Fruit fly (Drosophila melanogaster): Measurements from ENCODE around the gene Smn.

Gene Smn

dm6 chr3L:16566700-16567221, 14.6 kb downstream of the Smn start, which contains the start of gene UQCR-6.4L:
TSS of gene UQCR-6.4L (plus strand) at chr3L:16566750.
- TF ChIP-seq psq (optimal IDR thresholded peaks at IDR 0.05) (no peak), pan (optimal IDR thresholded peaks at IDR 0.05) (no peak), Dll (optimal IDR thresholded peaks at IDR 0.05) (no peak), CG8478 (optimal IDR thresholded peaks at IDR 0.05) (no peak), EcR (GFP tag; optimal IDR thresholded peaks at IDR 0.05) (no peak), usp (GFP tag; optimal IDR thresholded peaks at IDR 0.05) (no peak)

DNA sequence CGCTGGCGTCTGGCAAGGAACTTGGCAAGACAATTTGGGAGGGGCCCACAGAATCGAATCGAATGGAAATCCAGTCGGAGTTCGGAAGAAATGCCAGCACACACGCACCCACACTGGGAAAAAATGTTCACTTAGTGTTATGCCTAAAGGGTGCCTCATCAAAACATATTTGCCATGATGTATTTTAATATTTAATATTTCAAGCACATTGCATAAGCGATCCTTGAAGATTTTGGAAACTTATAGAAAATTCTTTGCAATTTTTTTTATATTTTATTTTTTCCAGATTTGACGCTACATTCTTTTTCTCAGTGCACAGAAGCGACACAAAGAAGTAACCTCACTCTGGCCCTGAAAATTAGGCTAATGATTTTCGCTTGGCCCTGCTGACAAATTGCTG, 15.3 kb downstream of the Smn start:
- TF ChIP-seq EcR (GFP tag; optimal IDR thresholded peaks at IDR 0.05) (no peak), usp (GFP tag; optimal IDR thresholded peaks at IDR 0.05) (no peak), psq (optimal IDR thresholded peaks at IDR 0.05) (no peak), Dll (optimal IDR thresholded peaks at IDR 0.05) (no peak), CG8478 (optimal IDR thresholded peaks at IDR 0.05) (no peak), pan (optimal IDR thresholded peaks at IDR 0.05) (no peak)

DNA sequence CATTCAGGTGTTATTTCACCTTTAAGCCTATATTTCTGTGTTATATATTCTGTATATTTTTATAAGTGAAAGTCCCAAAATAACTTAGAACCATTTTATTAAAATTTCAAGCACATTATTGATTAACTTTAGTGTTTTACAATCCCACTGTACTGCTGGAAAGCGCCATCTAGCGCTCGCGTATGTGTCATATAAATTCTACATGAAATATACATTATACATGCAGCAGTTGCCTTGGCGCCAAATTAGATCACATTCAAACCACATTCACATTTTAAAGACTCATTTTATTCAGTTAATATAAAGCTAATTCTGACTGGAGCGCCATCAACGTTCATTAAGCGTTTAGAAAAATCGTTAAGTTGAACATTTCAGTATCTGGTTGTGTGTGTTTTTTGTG, 18.0 kb downstream of the Smn start:
- TF ChIP-seq pan (optimal IDR thresholded peaks at IDR 0.05) (no peak), CG8478 (optimal IDR thresholded peaks at IDR 0.05) (no peak), Dll (optimal IDR thresholded peaks at IDR 0.05) (no peak), EcR (GFP tag; optimal IDR thresholded peaks at IDR 0.05) (no peak), psq (optimal IDR thresholded peaks at IDR 0.05) (no peak), usp (GFP tag; optimal IDR thresholded peaks at IDR 0.05) (no peak)

- TF ChIP-seq psq (optimal IDR thresholded peaks at IDR 0.05) = no peak
These were observed 24.8 kb downstream of the Smn start, which contains the start of gene CG4229 for dm6 chr3L:16556523-16556922. TSS of gene CG4229 (plus strand) at chr3L:16556823.

dm6 chr3L:16546159-16546558, 35.2 kb downstream of the Smn start:
- TF ChIP-seq CG8478 (optimal IDR thresholded peaks at IDR 0.05) (no peak), psq (optimal IDR thresholded peaks at IDR 0.05) (no peak), Dll (optimal IDR thresholded peaks at IDR 0.05) (no peak), usp (GFP tag; optimal IDR thresholded peaks at IDR 0.05) (no peak), EcR (GFP tag; optimal IDR thresholded peaks at IDR 0.05) (no peak), pan (optimal IDR thresholded peaks at IDR 0.05) (no peak)

DNA sequence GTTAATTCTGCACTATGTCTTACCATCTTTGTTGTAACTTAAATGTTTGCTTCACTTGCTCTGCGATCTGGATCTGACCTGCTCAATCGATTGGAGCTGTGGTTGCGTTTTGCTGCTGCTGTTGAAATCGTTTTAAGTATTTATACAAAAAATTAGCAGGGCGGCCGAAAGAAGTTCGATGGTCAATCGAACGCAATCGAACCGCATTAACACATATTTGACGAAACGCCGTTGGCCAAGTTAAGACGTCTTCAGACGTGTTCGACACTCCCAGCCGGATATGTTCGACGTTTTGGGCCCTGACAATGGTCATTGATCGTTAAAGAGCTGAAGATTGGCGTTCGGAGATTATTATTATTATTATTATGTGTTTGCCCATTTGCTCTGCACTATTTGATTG, 35.8 kb downstream of the Smn start, which contains the start of gene CG13033:
TSS of gene CG13033 (minus strand) at position 118 of the 400 bp plus-strand sequence.
- TF ChIP-seq CG8478 (optimal IDR thresholded peaks at IDR 0.05) (no peak), Dll (optimal IDR thresholded peaks at IDR 0.05) (no peak), usp (GFP tag; optimal IDR thresholded peaks at IDR 0.05) (no peak), pan (optimal IDR thresholded peaks at IDR 0.05) (no peak)

DNA sequence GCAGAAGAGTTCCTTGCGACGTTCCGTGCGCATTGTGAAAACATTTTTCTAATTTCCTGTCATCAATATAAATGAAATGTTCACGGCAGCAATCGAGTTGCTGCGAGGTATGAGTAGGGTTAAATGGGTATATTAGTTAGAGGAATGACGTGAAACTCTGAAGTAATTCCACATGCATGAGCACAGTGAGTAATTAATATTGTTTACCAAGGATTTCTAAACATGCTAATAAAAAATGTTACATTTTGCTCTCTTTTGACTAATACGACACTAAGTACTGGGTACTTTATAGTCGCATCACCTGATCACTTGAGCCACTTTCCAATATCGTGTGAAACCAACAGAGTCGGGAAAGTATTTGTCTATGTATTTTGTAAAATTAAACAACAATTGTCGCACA, 37.1 kb downstream of the Smn start:
- TF ChIP-seq psq (optimal IDR thresholded peaks at IDR 0.05) = no peak
- TF ChIP-seq Dll (optimal IDR thresholded peaks at IDR 0.05) = no peak
- TF ChIP-seq CG8478 (optimal IDR thresholded peaks at IDR 0.05) = no peak
- no peak for TF ChIP-seq pan (optimal IDR thresholded peaks at IDR 0.05)
- TF ChIP-seq usp (GFP tag; optimal IDR thresholded peaks at IDR 0.05) = no peak
- TF ChIP-seq EcR (GFP tag; optimal IDR thresholded peaks at IDR 0.05) = no peak

dm6 chr3L:16542998-16543624, 38.2 kb downstream of the Smn start, which contains the start of gene CG43373:
TSS of gene CG43373 (minus strand) at chr3L:16543370.
- no peak for TF ChIP-seq CG8478 (optimal IDR thresholded peaks at IDR 0.05)
- no peak for TF ChIP-seq pan (optimal IDR thresholded peaks at IDR 0.05)
- TF ChIP-seq Dll (optimal IDR thresholded peaks at IDR 0.05) = no peak
- TF ChIP-seq usp (GFP tag; optimal IDR thresholded peaks at IDR 0.05) = no peak

DNA sequence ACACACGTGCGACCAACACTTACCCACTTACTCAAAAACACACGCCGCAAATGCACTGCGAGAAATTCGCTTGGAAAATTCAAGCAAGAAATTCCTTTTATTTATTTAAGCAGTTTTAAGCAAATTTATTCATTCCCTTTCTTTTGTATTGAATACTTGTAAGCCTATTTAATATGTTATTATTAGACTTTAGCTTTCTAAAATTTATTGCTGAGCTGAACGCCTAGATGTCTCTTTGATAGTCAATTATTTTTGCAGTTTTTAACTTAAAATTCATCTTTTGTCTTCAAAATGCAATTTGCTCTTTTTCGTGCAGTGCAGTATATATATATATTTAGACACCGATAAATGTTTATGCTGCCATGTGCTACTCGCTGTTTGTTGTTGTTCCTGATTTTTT, 47.4 kb downstream of the Smn start:
- no peak for TF ChIP-seq usp (GFP tag; optimal IDR thresholded peaks at IDR 0.05)
- no peak for TF ChIP-seq CG8478 (optimal IDR thresholded peaks at IDR 0.05)
- TF ChIP-seq pan (optimal IDR thresholded peaks at IDR 0.05) = no peak
- TF ChIP-seq Dll (optimal IDR thresholded peaks at IDR 0.05) = no peak
- TF ChIP-seq EcR (GFP tag; optimal IDR thresholded peaks at IDR 0.05) = no peak

Measured in whole organism.